Worm (Caenorhabditis elegans) whole organism, early embryonic: ENCODE results near the gene F25B5.5.

Experiments
- B0310.2 ChIP-seq: sonication (generic microtip); optimal IDR thresholded peaks from 2 replicates; lab custom pipeline; 2016; ENCODE audit warnings: mild to moderate bottlenecking, missing genetic modification characterization, missing compliant biosample characterization
- F13C5.2 ChIP-seq: sonication (generic microtip); optimal IDR thresholded peaks from 2 replicates; lab custom pipeline; 2017; ENCODE audit warnings: mild to moderate bottlenecking, missing genetic modification characterization, inconsistent platforms, missing compliant biosample characterization
- aly-1 ChIP-seq: sonication (generic microtip); optimal IDR thresholded peaks from 2 replicates; lab custom pipeline; 2016; ENCODE audit warnings: missing genetic modification characterization, missing compliant biosample characterization
- ama-1 ChIP-seq: fragments of 150-350 bp; optimal IDR thresholded peaks from 2 replicates; lab custom pipeline; 2014
- ceh-13 ChIP-seq: fragments of 200-800 bp; sonication (Bioruptor generic); optimal IDR thresholded peaks from 2 replicates; lab custom pipeline; 2018; ENCODE audit warnings: mild to moderate bottlenecking, missing genetic modification characterization, missing compliant biosample characterization
- ceh-36 ChIP-seq: sonication (generic microtip); optimal IDR thresholded peaks from 2 replicates; lab custom pipeline; 2016; ENCODE audit warnings: missing genetic modification characterization, inconsistent platforms, missing compliant biosample characterization
- ets-7 ChIP-seq: sonication (generic microtip); optimal IDR thresholded peaks from 2 replicates; lab custom pipeline; 2016; ENCODE audit warnings: missing genotype, missing genetic modification characterization, missing compliant biosample characterization
- flt-1 ChIP-seq: fragments of 200-800 bp; sonication (Bioruptor generic); IDR thresholded peaks from 2 replicates; pipeline ENCODE4 v1.3.6; 2022; ENCODE audit warnings: missing genetic modification characterization, missing compliant biosample characterization
- hmbx-1 ChIP-seq: sonication (generic microtip); optimal IDR thresholded peaks from 2 replicates; lab custom pipeline; 2016; ENCODE audit warnings: mild to moderate bottlenecking, missing genetic modification characterization, missing compliant biosample characterization
- hmg-4 ChIP-seq: fragments of 200-800 bp; sonication (Bioruptor generic); optimal IDR thresholded peaks from 2 replicates; lab custom pipeline; 2018; ENCODE audit warnings: mild to moderate bottlenecking, missing genetic modification characterization, missing compliant biosample characterization
- hnd-1 ChIP-seq: sonication (generic microtip); optimal IDR thresholded peaks from 2 replicates; lab custom pipeline; 2016; ENCODE audit warnings: missing genetic modification characterization, missing compliant biosample characterization
- pes-1 ChIP-seq: fragments of 200-800 bp; sonication (Bioruptor generic); IDR thresholded peaks from 2 replicates; pipeline ENCODE4 v1.3.6; 2022; ENCODE audit warnings: missing genetic modification reagents, missing genetic modification characterization, missing compliant biosample characterization
- scrt-1 ChIP-seq: fragments of 200-800 bp; sonication (Bioruptor generic); IDR thresholded peaks from 2 replicates; pipeline ENCODE4 v1.3.6; 2022; ENCODE audit warnings: missing genetic modification characterization, missing compliant biosample characterization
- sea-1 ChIP-seq: fragments of 200-800 bp; sonication (Bioruptor generic); conservative IDR thresholded peaks from 2 replicates; pipeline ENCODE4 v1.3.6; 2022; ENCODE audit warnings: missing genetic modification characterization, missing compliant biosample characterization
- tbx-11 ChIP-seq: fragments of 200-800 bp; sonication (Bioruptor generic); IDR thresholded peaks from 2 replicates; pipeline ENCODE4 v1.3.6; 2022; ENCODE audit warnings: missing genetic modification characterization, missing compliant biosample characterization
- tbx-37 ChIP-seq: fragments of 200-800 bp; sonication (Bioruptor generic); conservative IDR thresholded peaks from 2 replicates; pipeline ENCODE4 v1.3.6; 2022; ENCODE audit warnings: missing genetic modification reagents, missing genetic modification characterization, missing compliant biosample characterization
- tra-4 ChIP-seq: sonication (generic microtip); optimal IDR thresholded peaks from 2 replicates; lab custom pipeline; 2017; ENCODE audit warnings: missing genetic modification characterization, missing compliant biosample characterization

Gene F25B5.5

ce11 chrIII:5943368-5944180 lies 2.4 kb downstream of the F25B5.5 start:
- TF ChIP-seq flt-1 (GFP tag; lab: Robert Waterston, UW), result peak; percentile 20; the same call in 1 of the 2 replicates
- no peak for TF ChIP-seq B0310.2 (tag; lab: Kevin White, UChicago)
- TF ChIP-seq sea-1 (GFP tag; lab: Robert Waterston, UW), result peak; percentile 18; the same call in 1 of the 2 replicates
- TF ChIP-seq hmg-4, result peak; percentile 12

- TF ChIP-seq ceh-36 (tag; lab: Kevin White, UChicago) (no peak), pes-1 (GFP tag; lab: Robert Waterston, UW) (no peak), hmbx-1 (no peak), B0310.2 (tag; lab: Kevin White, UChicago) (no peak), ama-1 (lab: Kevin White, UChicago) (no peak), tbx-11 (GFP tag; lab: Robert Waterston, UW) (no peak), ceh-13 (GFP tag; lab: Kevin White, UChicago) (no peak), aly-1 (tag; lab: Kevin White, UChicago) (no peak), tra-4 (tag; lab: Kevin White, UChicago) (no peak), ets-7 (tag; lab: Kevin White, UChicago) (no peak)
These were observed 3.8 kb downstream of the F25B5.5 start for ce11 chrIII:5942104-5942503.

- TF ChIP-seq hmg-4 (no peak), flt-1 (GFP tag; lab: Robert Waterston, UW) (0 out of 2 replicates have a peak, but pooled peaks have one; percentile 30), scrt-1 (GFP tag; lab: Robert Waterston, UW) (0 out of 2 replicates have a peak, but pooled peaks have one; percentile 8), ets-7 (tag; lab: Kevin White, UChicago) (no peak), tbx-11 (GFP tag; lab: Robert Waterston, UW) (peak; percentile 5; the same call in 1 of the 2 replicates), ceh-13 (GFP tag; lab: Kevin White, UChicago) (no peak)
These were observed 5.4 kb downstream of the F25B5.5 start for ce11 chrIII:5940525-5940974.

- peak; percentile 31; the same call in 1 of the 2 replicates for TF ChIP-seq flt-1 (GFP tag; lab: Robert Waterston, UW)
- TF ChIP-seq aly-1 (tag; lab: Kevin White, UChicago), result no peak
These were observed 6.2 kb downstream of the F25B5.5 start, which contains the start of gene ubq-1 for ce11 chrIII:5939453-5940296. ubq-1 (plus strand) TSS chrIII:5940254.

ce11 chrIII:5938790-5939452 lies 7.0 kb downstream of the F25B5.5 start:
- TF ChIP-seq tra-4 (tag; lab: Kevin White, UChicago) (no peak), ceh-36 (tag; lab: Kevin White, UChicago) (no peak), hmbx-1 (no peak), pes-1 (GFP tag; lab: Robert Waterston, UW) (no peak), hmg-4 (no peak)

ce11 chrIII:5938013-5938412 lies 7.9 kb downstream of the F25B5.5 start:
- TF ChIP-seq sea-1 (GFP tag; lab: Robert Waterston, UW), result no peak
- no peak for TF ChIP-seq ets-7 (tag; lab: Kevin White, UChicago)
- TF ChIP-seq B0310.2 (tag; lab: Kevin White, UChicago), result no peak
- no peak for TF ChIP-seq F13C5.2
- no peak for TF ChIP-seq tra-4 (tag; lab: Kevin White, UChicago)
- TF ChIP-seq ama-1 (lab: Kevin White, UChicago), result no peak
- no peak for TF ChIP-seq hnd-1 (tag; lab: Kevin White, UChicago)
- no peak for TF ChIP-seq aly-1 (tag; lab: Kevin White, UChicago)
- TF ChIP-seq flt-1 (GFP tag; lab: Robert Waterston, UW), result no peak
- no peak for TF ChIP-seq hmg-4

- TF ChIP-seq hmg-4 (no peak), scrt-1 (GFP tag; lab: Robert Waterston, UW) (no peak), tbx-11 (GFP tag; lab: Robert Waterston, UW) (no peak), ets-7 (tag; lab: Kevin White, UChicago) (no peak), hnd-1 (tag; lab: Kevin White, UChicago) (no peak), hmbx-1 (no peak)
These were observed 8.9 kb downstream of the F25B5.5 start, which contains the start of gene EGAP1.1 for ce11 chrIII:5936992-5937391. EGAP1.1 (minus strand) TSS chrIII:5937220.

- no peak for TF ChIP-seq F13C5.2
- no peak for TF ChIP-seq tbx-11 (GFP tag; lab: Robert Waterston, UW)
- TF ChIP-seq flt-1 (GFP tag; lab: Robert Waterston, UW), result no peak
- TF ChIP-seq B0310.2 (tag; lab: Kevin White, UChicago), result no peak
- no peak for TF ChIP-seq ceh-36 (tag; lab: Kevin White, UChicago)
- no peak for TF ChIP-seq ets-7 (tag; lab: Kevin White, UChicago)
- no peak for TF ChIP-seq scrt-1 (GFP tag; lab: Robert Waterston, UW)
- no peak for TF ChIP-seq pes-1 (GFP tag; lab: Robert Waterston, UW)
- TF ChIP-seq ceh-13 (GFP tag; lab: Kevin White, UChicago), result no peak
- TF ChIP-seq aly-1 (tag; lab: Kevin White, UChicago), result no peak
- TF ChIP-seq tra-4 (tag; lab: Kevin White, UChicago), result no peak
- no peak for TF ChIP-seq sea-1 (GFP tag; lab: Robert Waterston, UW)
- TF ChIP-seq tbx-37, result no peak
- TF ChIP-seq ama-1 (lab: Kevin White, UChicago), result no peak
- no peak for TF ChIP-seq hmbx-1
- TF ChIP-seq hnd-1 (tag; lab: Kevin White, UChicago), result no peak
- no peak for TF ChIP-seq hmg-4
These were observed 11.7 kb downstream of the F25B5.5 start for ce11 chrIII:5934138-5934658.
